Fruit fly (Drosophila melanogaster): ENCODE measurements around the gene Tsp68C.

Tsp68C gene

dm6 chr3L:13866270-13866669 is 22.8 kb downstream of the Tsp68C start:
- TF ChIP-seq EcR (GFP tag; optimal IDR thresholded peaks at IDR 0.05) = no peak
- TF ChIP-seq usp (GFP tag; optimal IDR thresholded peaks at IDR 0.05) = no peak
- no peak for TF ChIP-seq CG8478 (optimal IDR thresholded peaks at IDR 0.05)
- no peak for TF ChIP-seq Dll (optimal IDR thresholded peaks at IDR 0.05)
- TF ChIP-seq psq (optimal IDR thresholded peaks at IDR 0.05) = no peak
- TF ChIP-seq pan (optimal IDR thresholded peaks at IDR 0.05) = no peak

dm6 chr3L:13866780-13867179 is 23.3 kb downstream of the Tsp68C start, which contains the start of gene CG8745:
Gene CG8745, minus strand, starts transcription at chr3L:13866905.
- TF ChIP-seq pan (optimal IDR thresholded peaks at IDR 0.05) (no peak), EcR (GFP tag; optimal IDR thresholded peaks at IDR 0.05) (no peak), usp (GFP tag; optimal IDR thresholded peaks at IDR 0.05) (no peak), Dll (optimal IDR thresholded peaks at IDR 0.05) (no peak), psq (optimal IDR thresholded peaks at IDR 0.05) (no peak), CG8478 (optimal IDR thresholded peaks at IDR 0.05) (no peak)

- TF ChIP-seq CG8478 (optimal IDR thresholded peaks at IDR 0.05) = no peak
- TF ChIP-seq Dll (optimal IDR thresholded peaks at IDR 0.05) = no peak
- TF ChIP-seq psq (optimal IDR thresholded peaks at IDR 0.05) = no peak
- TF ChIP-seq pan (optimal IDR thresholded peaks at IDR 0.05) = no peak
- no peak for TF ChIP-seq usp (GFP tag; optimal IDR thresholded peaks at IDR 0.05)
- TF ChIP-seq EcR (GFP tag; optimal IDR thresholded peaks at IDR 0.05) = no peak
Measured at dm6 chr3L:13876967-13877366, 33.5 kb downstream of the Tsp68C start.

- no peak for TF ChIP-seq usp (GFP tag; optimal IDR thresholded peaks at IDR 0.05)
- no peak for TF ChIP-seq psq (optimal IDR thresholded peaks at IDR 0.05)
- TF ChIP-seq Dll (optimal IDR thresholded peaks at IDR 0.05) = no peak
- no peak for TF ChIP-seq EcR (GFP tag; optimal IDR thresholded peaks at IDR 0.05)
- TF ChIP-seq CG8478 (optimal IDR thresholded peaks at IDR 0.05) = no peak
- TF ChIP-seq pan (optimal IDR thresholded peaks at IDR 0.05) = no peak
Measured at dm6 chr3L:13877904-13878303, 34.4 kb downstream of the Tsp68C start.

- no peak for TF ChIP-seq EcR (GFP tag; optimal IDR thresholded peaks at IDR 0.05)
- no peak for TF ChIP-seq psq (optimal IDR thresholded peaks at IDR 0.05)
- TF ChIP-seq Dll (optimal IDR thresholded peaks at IDR 0.05) = no peak
- TF ChIP-seq usp (GFP tag; optimal IDR thresholded peaks at IDR 0.05) = no peak
- TF ChIP-seq CG8478 (optimal IDR thresholded peaks at IDR 0.05) = no peak
- no peak for TF ChIP-seq pan (optimal IDR thresholded peaks at IDR 0.05)
Measured at dm6 chr3L:13878729-13879128, 35.3 kb downstream of the Tsp68C start, which contains the start of gene CG13737. Gene CG13737, plus strand, starts transcription at chr3L:13878994.

- no peak for TF ChIP-seq Dll (optimal IDR thresholded peaks at IDR 0.05)
- TF ChIP-seq pan (optimal IDR thresholded peaks at IDR 0.05) = no peak
- no peak for TF ChIP-seq usp (GFP tag; optimal IDR thresholded peaks at IDR 0.05)
- TF ChIP-seq psq (optimal IDR thresholded peaks at IDR 0.05) = no peak
- TF ChIP-seq EcR (GFP tag; optimal IDR thresholded peaks at IDR 0.05) = no peak
- no peak for TF ChIP-seq CG8478 (optimal IDR thresholded peaks at IDR 0.05)
Measured at dm6 chr3L:13881555-13881954, 38.1 kb downstream of the Tsp68C start.

dm6 chr3L:13882532-13882931 is 39.1 kb downstream of the Tsp68C start:
- TF ChIP-seq EcR (GFP tag; optimal IDR thresholded peaks at IDR 0.05) = no peak
- TF ChIP-seq pan (optimal IDR thresholded peaks at IDR 0.05) = no peak
- no peak for TF ChIP-seq psq (optimal IDR thresholded peaks at IDR 0.05)
- TF ChIP-seq usp (GFP tag; optimal IDR thresholded peaks at IDR 0.05) = no peak
- TF ChIP-seq CG8478 (optimal IDR thresholded peaks at IDR 0.05) = no peak
- TF ChIP-seq Dll (optimal IDR thresholded peaks at IDR 0.05) = no peak

dm6 chr3L:13884460-13885056 is 41.1 kb downstream of the Tsp68C start:
- no peak for TF ChIP-seq EcR (GFP tag; optimal IDR thresholded peaks at IDR 0.05)
- no peak for TF ChIP-seq psq (optimal IDR thresholded peaks at IDR 0.05)
- no peak for TF ChIP-seq Dll (optimal IDR thresholded peaks at IDR 0.05)
- no peak for TF ChIP-seq usp (GFP tag; optimal IDR thresholded peaks at IDR 0.05)
- TF ChIP-seq pan (optimal IDR thresholded peaks at IDR 0.05) = no peak
- no peak for TF ChIP-seq CG8478 (optimal IDR thresholded peaks at IDR 0.05)

- TF ChIP-seq Dll (optimal IDR thresholded peaks at IDR 0.05) (no peak), CG8478 (optimal IDR thresholded peaks at IDR 0.05) (no peak), usp (GFP tag; optimal IDR thresholded peaks at IDR 0.05) (no peak), pan (optimal IDR thresholded peaks at IDR 0.05) (no peak), EcR (GFP tag; optimal IDR thresholded peaks at IDR 0.05) (no peak), psq (optimal IDR thresholded peaks at IDR 0.05) (no peak)
Measured at dm6 chr3L:13887092-13887491, 43.6 kb downstream of the Tsp68C start.

Measured in whole organism.